Fruit fly (Drosophila melanogaster): ENCODE data around the gene fh.

- no peak for TF ChIP-seq CG14711 (tag; optimal IDR thresholded peaks at IDR 0.05)
- no peak for TF ChIP-seq cnc (optimal IDR thresholded peaks at IDR 0.05)
- TF ChIP-seq ovo (GFP tag; optimal IDR thresholded peaks at IDR 0.05), result no peak
Observed at dm6 chrX:9190555-9191184, 41.8 kb upstream of the fh start, which contains the start of gene CG12115.

All from whole organism, adult.